Fruit fly (Drosophila melanogaster): ENCODE data around the gene CG5412.
A peak's percentile ranks its signal among the peaks of the same experiment; 100 is the strongest.

CG5412 gene

dm6 chr3R:20550632-20551486 lies 26.0 kb upstream of the CG5412 start (continued):
- TF ChIP-seq D (optimal IDR thresholded peaks at IDR 0.05), result no peak
- TF ChIP-seq D (GFP tag; optimal IDR thresholded peaks at IDR 0.05), result peak; percentile 50
- peak; percentile 8 for TF ChIP-seq CG7556 (GFP tag; optimal IDR thresholded peaks at IDR 0.05)
- peak; percentile 78 for TF ChIP-seq CG6854 (GFP tag; optimal IDR thresholded peaks at IDR 0.05)
- peak; percentile 91 for TF ChIP-seq Fer1 (GFP tag; optimal IDR thresholded peaks at IDR 0.05)
- no peak for TF ChIP-seq CG8290 (GFP tag; optimal IDR thresholded peaks at IDR 0.05)
- TF ChIP-seq CG8290 (tag; optimal IDR thresholded peaks at IDR 0.05), result peak; percentile 92 to 96
- TF ChIP-seq kni (GFP tag; optimal IDR thresholded peaks at IDR 0.05), result peak; percentile 98
- TF ChIP-seq luna (GFP tag; optimal IDR thresholded peaks at IDR 0.05), result no peak
- peak; percentile 85 for TF ChIP-seq CG34376 (GFP tag; optimal IDR thresholded peaks at IDR 0.05)
- TF ChIP-seq CG10565 (GFP tag; optimal IDR thresholded peaks at IDR 0.05), result no peak
- TF ChIP-seq CG13296 (GFP tag; optimal IDR thresholded peaks at IDR 0.05), result peak; percentile 86
- peak; percentile 35 for TF ChIP-seq chn (GFP tag; optimal IDR thresholded peaks at IDR 0.05)
- TF ChIP-seq yki (optimal IDR thresholded peaks at IDR 0.05), result no peak
- peak; percentile 87 for TF ChIP-seq odd (GFP tag; optimal IDR thresholded peaks at IDR 0.05)
- TF ChIP-seq inv (GFP tag; IDR thresholded peaks at IDR 0.05; ENCODE audit: partially characterized antibody), result peak; percentile 95
- TF ChIP-seq sqz (GFP tag; optimal IDR thresholded peaks at IDR 0.05), result peak; percentile 83
- TF ChIP-seq Kr (GFP tag; optimal IDR thresholded peaks at IDR 0.05), result peak; percentile 96
- peak; percentile 38 for TF ChIP-seq CG9876 (GFP tag; optimal IDR thresholded peaks at IDR 0.05)
- TF ChIP-seq sima (GFP tag; optimal IDR thresholded peaks at IDR 0.05), result no peak
- peak; percentile 97 for TF ChIP-seq CG42726 (GFP tag; IDR thresholded peaks at IDR 0.05; ENCODE audit: partially characterized antibody)
- peak; percentile 93 for TF ChIP-seq Asciz (GFP tag; optimal IDR thresholded peaks at IDR 0.05)
- peak; percentile 84 for TF ChIP-seq Ets65A (GFP tag)
- no peak for TF ChIP-seq Oaz (GFP tag; IDR thresholded peaks at IDR 0.05)
- TF ChIP-seq tx (GFP tag; optimal IDR thresholded peaks at IDR 0.05), result no peak
- peak; percentile 98 for TF ChIP-seq CG7987 (GFP tag; optimal IDR thresholded peaks at IDR 0.05)
- no peak for TF ChIP-seq eve (GFP tag; optimal IDR thresholded peaks at IDR 0.05)
- TF ChIP-seq CG7271 (tag; optimal IDR thresholded peaks at IDR 0.05), result peak; percentile 69
- no peak for TF ChIP-seq mam (GFP tag; optimal IDR thresholded peaks at IDR 0.05)
- no peak for TF ChIP-seq CG15073 (GFP tag; optimal IDR thresholded peaks at IDR 0.05)
- TF ChIP-seq CG17612 (GFP tag; IDR thresholded peaks at IDR 0.05), result no peak
- TF ChIP-seq CG1603 (tag; optimal IDR thresholded peaks at IDR 0.05), result peak; percentile 70
- TF ChIP-seq MBD-R2 (GFP tag; IDR thresholded peaks at IDR 0.05), result peak; percentile 38; the same call in 1 of the 2 replicates
- TF ChIP-seq CG1832 (GFP tag; optimal IDR thresholded peaks at IDR 0.05), result no peak
- TF ChIP-seq HLHmδ (GFP tag; optimal IDR thresholded peaks at IDR 0.05), result peak; percentile 99
- TF ChIP-seq twi (tag; optimal IDR thresholded peaks at IDR 0.05), result peak; percentile 91
- TF ChIP-seq CG1233 (GFP tag; optimal IDR thresholded peaks at IDR 0.05), result peak; percentile 92
- peak; percentile 7 for TF ChIP-seq CG8388 (GFP tag; optimal IDR thresholded peaks at IDR 0.05)
- TF ChIP-seq corto (GFP tag; optimal IDR thresholded peaks at IDR 0.05), result peak; percentile 56
- TF ChIP-seq croc (GFP tag; conservative IDR thresholded peaks at IDR 0.05), result no peak
- peak; percentile 86 for TF ChIP-seq CG12299 (tag; optimal IDR thresholded peaks at IDR 0.05)
- TF ChIP-seq CG2116 (GFP tag; optimal IDR thresholded peaks at IDR 0.05), result no peak
- TF ChIP-seq CG9609 (GFP tag; optimal IDR thresholded peaks at IDR 0.05), result no peak
- peak; percentile 80 for TF ChIP-seq CG2129 (GFP tag; IDR thresholded peaks at IDR 0.05; ENCODE audit: partially characterized antibody)
- no peak for TF ChIP-seq CG12155 (GFP tag; optimal IDR thresholded peaks at IDR 0.05)
- no peak for TF ChIP-seq CG11560 (tag; IDR thresholded peaks at IDR 0.05)
- TF ChIP-seq Lpt (GFP tag; optimal IDR thresholded peaks at IDR 0.05), result no peak
- TF ChIP-seq CG13424 (tag; optimal IDR thresholded peaks at IDR 0.05), result peak; percentile 69
- peak; percentile 76 for TF ChIP-seq pfk (GFP tag; optimal IDR thresholded peaks at IDR 0.05)
- peak; percentile 49 for TF ChIP-seq CG1792 (GFP tag; optimal IDR thresholded peaks at IDR 0.05)

All from whole organism, embryonic.